Worm (Caenorhabditis elegans) whole organism, L2 larva: ENCODE measurements around the gene Y22D7AR.6.

Experiments
- C34F6.9 ChIP-seq: fragments of 150-350 bp; optimal IDR thresholded peaks from 2 replicates; lab custom pipeline; 2014; ENCODE audit warnings: missing biosample characterization, missing genetic modification characterization
- F13H6.1 ChIP-seq: sonication (generic microtip); optimal IDR thresholded peaks from 2 replicates; lab custom pipeline; 2016; ENCODE audit warnings: missing genetic modification characterization, missing compliant biosample characterization
- R02D3.7 ChIP-seq: fragments of 150-350 bp; optimal IDR thresholded peaks from 2 replicates; lab custom pipeline; 2014; ENCODE audit warnings: missing biosample characterization, missing genetic modification characterization
- Y55F3AM.14 ChIP-seq: fragments of 200-800 bp; sonication (Bioruptor generic); optimal IDR thresholded peaks from 2 replicates; lab custom pipeline; 2018; ENCODE audit warnings: mild to moderate bottlenecking, missing genetic modification characterization, missing compliant biosample characterization
- ZK546.5 ChIP-seq: sonication (generic microtip); optimal IDR thresholded peaks from 2 replicates; lab custom pipeline; 2017; ENCODE audit warnings: missing biosample characterization, missing genetic modification characterization
- alr-1 ChIP-seq: fragments of 150-350 bp; optimal IDR thresholded peaks from 2 replicates; lab custom pipeline; 2014; ENCODE audit warnings: missing biosample characterization, missing genetic modification characterization
- blmp-1 ChIP-seq: sonication (generic microtip); optimal IDR thresholded peaks from 2 replicates; lab custom pipeline; 2017; ENCODE audit warnings: missing genetic modification characterization, mild to moderate bottlenecking, missing compliant biosample characterization, antibody characterized with exemption, moderate library complexity; ENCODE audit not compliant: insufficient read depth
- ceh-82 ChIP-seq: fragments of 150-350 bp; optimal IDR thresholded peaks from 2 replicates; lab custom pipeline; 2014; ENCODE audit warnings: missing biosample characterization, missing genetic modification characterization
- egl-27 ChIP-seq: sonication (generic microtip); optimal IDR thresholded peaks from 3 replicates; lab custom pipeline; 2017; ENCODE audit warnings: missing biosample characterization, missing genetic modification reagents, missing genetic modification characterization
- elt-1 ChIP-seq: fragments of 150-350 bp; optimal IDR thresholded peaks from 2 replicates; lab custom pipeline; 2014; ENCODE audit warnings: missing biosample characterization, missing genetic modification characterization
- elt-3 ChIP-seq: sonication (generic microtip); optimal IDR thresholded peaks from 2 replicates; lab custom pipeline; 2017; ENCODE audit warnings: missing biosample characterization, missing genetic modification characterization
- fos-1 ChIP-seq: fragments of 150-350 bp; optimal IDR thresholded peaks from 2 replicates; lab custom pipeline; 2014; ENCODE audit warnings: missing biosample characterization, missing genetic modification characterization
- gmeb-1 ChIP-seq: fragments of 150-350 bp; optimal IDR thresholded peaks from 2 replicates; lab custom pipeline; 2014; ENCODE audit warnings: missing biosample characterization, missing genetic modification characterization
- lin-11 ChIP-seq: fragments of 150-350 bp; sonication (generic microtip); optimal IDR thresholded peaks from 2 replicates; lab custom pipeline; 2014; ENCODE audit warnings: missing biosample characterization, missing genetic modification characterization, inconsistent platforms, mixed read lengths
- lin-13 ChIP-seq: fragments of 150-350 bp; optimal IDR thresholded peaks from 2 replicates; lab custom pipeline; 2014; ENCODE audit warnings: missing biosample characterization, missing genetic modification reagents, missing genetic modification characterization
- lin-39 ChIP-seq: fragments of 150-350 bp; optimal IDR thresholded peaks from 2 replicates; lab custom pipeline; 2014; ENCODE audit warnings: missing biosample characterization, missing genetic modification reagents, missing genetic modification characterization
- lsy-2 ChIP-seq, 2 experiments: fragments of 150-350 bp in 1 of 2; sonication (generic microtip) in 1 of 2; optimal IDR thresholded peaks; 2 replicates each; lab custom pipeline; 2014 to 2017; ENCODE audit warnings: missing biosample characterization in 2 of 2, missing genetic modification characterization in 2 of 2
- mbf-1 ChIP-seq: sonication (generic microtip); optimal IDR thresholded peaks from 2 replicates; lab custom pipeline; 2017; ENCODE audit warnings: missing biosample characterization, missing genetic modification characterization
- nhr-10 ChIP-seq: sonication (generic microtip); optimal IDR thresholded peaks from 2 replicates; lab custom pipeline; 2017; ENCODE audit warnings: missing biosample characterization, missing genetic modification characterization
- nhr-11 ChIP-seq: fragments of 150-350 bp; optimal IDR thresholded peaks from 2 replicates; lab custom pipeline; 2014; ENCODE audit warnings: missing biosample characterization, missing genetic modification characterization
- nhr-12 ChIP-seq: fragments of 150-350 bp; optimal IDR thresholded peaks from 2 replicates; lab custom pipeline; 2014; ENCODE audit warnings: missing biosample characterization, missing genetic modification characterization
- nhr-129 ChIP-seq: fragments of 150-350 bp; optimal IDR thresholded peaks from 2 replicates; lab custom pipeline; 2014; ENCODE audit warnings: missing biosample characterization, missing genetic modification characterization
- nhr-21 ChIP-seq: fragments of 150-350 bp; optimal IDR thresholded peaks from 2 replicates; lab custom pipeline; 2014; ENCODE audit warnings: missing biosample characterization, missing genetic modification characterization
- nhr-23 ChIP-seq: fragments of 150-350 bp; optimal IDR thresholded peaks from 2 replicates; lab custom pipeline; 2014; ENCODE audit warnings: missing biosample characterization, missing genetic modification reagents, missing genetic modification characterization
- nhr-237 ChIP-seq: fragments of 150-350 bp; optimal IDR thresholded peaks from 2 replicates; lab custom pipeline; 2014; ENCODE audit warnings: missing biosample characterization, missing genetic modification characterization
- nhr-25 ChIP-seq: fragments of 150-350 bp; sonication (generic microtip); optimal IDR thresholded peaks from 3 replicates; lab custom pipeline; 2014; ENCODE audit warnings: missing biosample characterization, missing genetic modification characterization
- nhr-6 ChIP-seq: fragments of 150-350 bp; optimal IDR thresholded peaks from 2 replicates; lab custom pipeline; 2014; ENCODE audit warnings: missing biosample characterization, missing genetic modification characterization
- peb-1 ChIP-seq: fragments of 150-350 bp; optimal IDR thresholded peaks from 2 replicates; lab custom pipeline; 2014; ENCODE audit warnings: missing biosample characterization, missing genetic modification characterization
- skn-1 ChIP-seq: sonication (generic microtip); optimal IDR thresholded peaks from 2 replicates; lab custom pipeline; 2017; ENCODE audit warnings: missing biosample characterization, missing genetic modification characterization
- sma-3 ChIP-seq: sonication (generic microtip); optimal IDR thresholded peaks from 2 replicates; lab custom pipeline; 2016; ENCODE audit warnings: missing genetic modification reagents, missing genetic modification characterization, missing compliant biosample characterization
- sma-9 ChIP-seq, 2 experiments: fragments of 150-350 bp in 1 of 2; sonication (generic microtip) in 1 of 2; optimal IDR thresholded peaks; 2 replicates each; lab custom pipeline; 2014 to 2016; ENCODE audit warnings: missing genetic modification characterization in 2 of 2, mild to moderate bottlenecking in 1 of 2, missing biosample characterization in 1 of 2, missing compliant biosample characterization in 1 of 2, missing genetic modification reagents in 1 of 2, moderate library complexity in 1 of 2
- snpc-4 ChIP-seq: fragments of 150-350 bp; optimal IDR thresholded peaks from 2 replicates; lab custom pipeline; 2014; ENCODE audit warnings: missing biosample characterization, missing genetic modification characterization
- unc-62 ChIP-seq: fragments of 150-350 bp; optimal IDR thresholded peaks from 2 replicates; lab custom pipeline; 2014; ENCODE audit warnings: missing biosample characterization, missing genetic modification reagents, missing genetic modification characterization
- zag-1 ChIP-seq: fragments of 150-350 bp; optimal IDR thresholded peaks from 2 replicates; lab custom pipeline; 2014; ENCODE audit warnings: missing biosample characterization, missing genetic modification characterization
- ztf-1 ChIP-seq: fragments of 200-800 bp; sonication (Bioruptor generic); conservative IDR thresholded peaks from 2 replicates; pipeline ENCODE4 v1.3.6; 2022; ENCODE audit warnings: missing genetic modification characterization, missing compliant biosample characterization
- ztf-11 ChIP-seq: sonication (generic microtip); optimal IDR thresholded peaks from 2 replicates; lab custom pipeline; 2017; ENCODE audit warnings: missing biosample characterization, missing genetic modification characterization

Gene Y22D7AR.6

ce11 chrIII:1705331-1705730 is 28.8 kb upstream of the Y22D7AR.6 start:
- TF ChIP-seq nhr-23 (tag; lab: Kevin White, UChicago) (no peak), F13H6.1 (tag; lab: Kevin White, UChicago) (no peak), alr-1 (no peak), fos-1 (no peak), skn-1 (tag; lab: Kevin White, UChicago) (no peak), nhr-25 (tag; lab: Kevin White, UChicago) (no peak), blmp-1 (tag; lab: Kevin White, UChicago) (no peak)

DNA sequence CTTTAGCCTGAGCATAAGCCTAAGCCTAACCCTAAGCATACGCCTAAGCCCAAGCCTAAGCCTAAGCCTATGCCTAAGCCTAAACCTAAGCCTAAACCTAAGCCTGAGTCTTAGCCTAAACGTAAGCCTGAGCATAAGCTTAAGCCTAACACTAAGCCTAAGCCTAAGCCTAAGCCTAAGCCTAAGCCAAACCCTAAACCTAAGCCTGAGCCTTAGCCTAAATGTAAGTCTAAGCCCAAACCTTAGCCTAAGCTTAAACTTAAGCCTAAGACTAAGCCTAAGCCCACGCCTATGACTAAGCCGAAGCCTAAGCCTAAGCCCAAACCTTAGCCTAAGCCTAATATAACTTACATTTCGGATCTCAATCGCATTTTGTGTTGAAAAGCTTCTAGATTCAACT is 27.5 kb upstream of the Y22D7AR.6 start:
- no peak for TF ChIP-seq nhr-12 (tag; lab: Kevin White, UChicago)
- no peak for TF ChIP-seq nhr-23 (tag; lab: Kevin White, UChicago)
- TF ChIP-seq C34F6.9 (tag; lab: Kevin White, UChicago) = no peak
- TF ChIP-seq snpc-4 (tag; lab: Kevin White, UChicago) = no peak
- no peak for TF ChIP-seq blmp-1 (tag; lab: Kevin White, UChicago)
- TF ChIP-seq gmeb-1 = no peak
- TF ChIP-seq lin-39 (tag; lab: Kevin White, UChicago) = no peak
- no peak for TF ChIP-seq lsy-2 (tag; optimal IDR thresholded peaks at IDR 0.05; lab: Kevin White, UChicago)
- TF ChIP-seq egl-27 = no peak
- no peak for TF ChIP-seq R02D3.7 (tag; lab: Kevin White, UChicago)
- no peak for TF ChIP-seq nhr-237 (tag; lab: Kevin White, UChicago)
- no peak for TF ChIP-seq nhr-6 (tag; lab: Kevin White, UChicago)
- no peak for TF ChIP-seq sma-9 (GFP tag; optimal IDR thresholded peaks at IDR 0.05; lab: Kevin White, UChicago)
- TF ChIP-seq sma-9 (tag; optimal IDR thresholded peaks at IDR 0.05; lab: Kevin White, UChicago) = no peak
- TF ChIP-seq lin-11 (tag; lab: Kevin White, UChicago) = no peak
- no peak for TF ChIP-seq skn-1 (tag; lab: Kevin White, UChicago)
- TF ChIP-seq ztf-1 (GFP tag; lab: Robert Waterston, UW) = no peak
- no peak for TF ChIP-seq lin-13 (GFP tag; lab: Kevin White, UChicago)
- no peak for TF ChIP-seq unc-62 (GFP tag; lab: Kevin White, UChicago)
- TF ChIP-seq sma-3 (GFP tag; lab: Kevin White, UChicago) = no peak

ce11 chrIII:1702337-1702736 is 25.8 kb upstream of the Y22D7AR.6 start, which contains the start of gene spex-3:
spex-3 (minus strand) TSS chrIII:1702437.
- TF ChIP-seq unc-62 (GFP tag; lab: Kevin White, UChicago) (no peak), alr-1 (no peak), mbf-1 (tag; lab: Kevin White, UChicago) (no peak), zag-1 (no peak), nhr-25 (tag; lab: Kevin White, UChicago) (no peak), elt-3 (tag; lab: Kevin White, UChicago) (no peak), nhr-10 (tag; lab: Kevin White, UChicago) (no peak), ZK546.5 (tag; lab: Kevin White, UChicago) (no peak), nhr-237 (tag; lab: Kevin White, UChicago) (no peak), nhr-11 (no peak), nhr-21 (no peak), nhr-129 (tag; lab: Kevin White, UChicago) (no peak), Y55F3AM.14 (GFP tag; lab: Kevin White, UChicago) (no peak), ceh-82 (tag; lab: Kevin White, UChicago) (no peak), ztf-11 (tag; lab: Kevin White, UChicago) (no peak), R02D3.7 (tag; lab: Kevin White, UChicago) (no peak), lin-39 (tag; lab: Kevin White, UChicago) (no peak)

DNA sequence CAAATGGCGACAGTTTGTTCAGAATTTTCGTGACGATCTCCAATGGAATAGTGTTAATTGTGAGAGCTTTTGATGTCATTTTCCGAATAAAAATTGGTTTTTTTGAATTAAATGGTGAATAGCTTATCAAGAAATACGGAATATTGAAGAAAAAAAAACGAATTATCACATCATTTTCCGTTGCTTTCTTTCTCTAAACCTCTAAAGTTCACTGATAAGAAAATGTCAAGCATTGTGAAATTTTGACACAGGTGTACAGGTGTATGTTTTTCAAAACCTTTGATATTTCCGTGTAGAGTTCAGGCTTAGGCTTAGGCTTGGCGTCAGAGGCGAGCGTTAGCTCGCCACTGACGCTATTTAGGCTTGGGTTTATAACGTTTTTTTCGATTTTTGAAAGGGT is 22.3 kb upstream of the Y22D7AR.6 start, which contains the start of gene fbxa-74:
fbxa-74 (minus strand) TSS at position 145 of the 400 bp plus-strand sequence.
- peak; percentile 67 for TF ChIP-seq fos-1
- no peak for TF ChIP-seq nhr-129 (tag; lab: Kevin White, UChicago)

DNA sequence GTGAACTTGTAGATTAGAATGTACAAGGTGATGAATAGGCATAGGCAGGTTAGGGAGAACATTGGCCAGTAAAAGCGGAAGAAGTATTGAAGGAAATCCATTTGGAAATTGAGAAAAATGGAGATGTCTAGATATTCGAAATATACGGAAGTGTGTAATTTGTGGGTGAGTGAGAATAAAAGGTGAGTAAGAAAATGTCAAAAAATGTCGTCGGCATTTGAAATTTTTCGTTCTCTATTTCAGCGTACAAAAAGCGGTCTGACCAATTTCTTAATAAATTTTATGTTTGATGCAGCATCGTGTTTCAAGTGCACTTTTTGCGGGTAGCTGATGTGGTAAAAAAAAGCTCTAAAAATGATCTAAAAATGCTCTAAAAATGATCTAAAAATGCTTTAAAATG is 18.5 kb upstream of the Y22D7AR.6 start, which contains the start of gene srd-64:
srd-64 (minus strand) TSS at position 101 of the 400 bp plus-strand sequence.
- TF ChIP-seq R02D3.7 (tag; lab: Kevin White, UChicago) = no peak
- no peak for TF ChIP-seq peb-1 (tag; lab: Kevin White, UChicago)
- no peak for TF ChIP-seq nhr-25 (tag; lab: Kevin White, UChicago)
- no peak for TF ChIP-seq nhr-21
- no peak for TF ChIP-seq zag-1
- no peak for TF ChIP-seq elt-1 (tag; lab: Kevin White, UChicago)
- TF ChIP-seq nhr-237 (tag; lab: Kevin White, UChicago) = no peak
- TF ChIP-seq F13H6.1 (tag; lab: Kevin White, UChicago) = no peak
